Worm (Caenorhabditis elegans) whole organism, young adult: ENCODE measurements around the gene vha-3.

Experiments used
- F22D6.2 ChIP-seq: sonication (generic microtip); optimal IDR thresholded peaks from 2 replicates; lab custom pipeline; 2016; ENCODE audit warnings: mild to moderate bottlenecking, missing genetic modification characterization, missing compliant biosample characterization
- F23B12.7 ChIP-seq: sonication (generic microtip); optimal IDR thresholded peaks from 2 replicates; lab custom pipeline; 2017; ENCODE audit warnings: missing genetic modification characterization, mild to moderate bottlenecking, missing compliant biosample characterization, antibody characterized with exemption, moderate library complexity; ENCODE audit not compliant: insufficient read depth
- F49E8.2 ChIP-seq: sonication (generic microtip); optimal IDR thresholded peaks from 3 replicates; lab custom pipeline; 2017; ENCODE audit warnings: missing genetic modification characterization, mild to moderate bottlenecking, missing compliant biosample characterization, antibody characterized with exemption, moderate library complexity; ENCODE audit not compliant: insufficient read depth
- F57C9.4 ChIP-seq: sonication (generic microtip); optimal IDR thresholded peaks from 2 replicates; lab custom pipeline; 2017; ENCODE audit warnings: mild to moderate bottlenecking, missing genetic modification characterization, missing compliant biosample characterization
- K12H6.12 ChIP-seq: fragments of 200-800 bp; sonication (Bioruptor generic); optimal IDR thresholded peaks from 2 replicates; lab custom pipeline; 2018; ENCODE audit warnings: mild to moderate bottlenecking, missing genetic modification characterization, missing compliant biosample characterization
- Y56A3A.18 ChIP-seq: fragments of 200-800 bp; sonication (Bioruptor generic); IDR thresholded peaks from 2 replicates; pipeline ENCODE4 v1.3.6; 2022; ENCODE audit warnings: missing genetic modification reagents, missing genetic modification characterization, missing compliant biosample characterization
- Y79H2A.3 ChIP-seq: fragments of 200-800 bp; sonication (Bioruptor generic); conservative IDR thresholded peaks from 2 replicates; pipeline ENCODE4 v1.3.6; 2022; ENCODE audit warnings: missing genetic modification reagents, missing genetic modification characterization, missing compliant biosample characterization
- akir-1 ChIP-seq: fragments of 200-800 bp; sonication (Bioruptor generic); optimal IDR thresholded peaks from 2 replicates; lab custom pipeline; 2018; ENCODE audit warnings: mild to moderate bottlenecking, missing genetic modification characterization, moderate library complexity, missing compliant biosample characterization
- ama-1 ChIP-seq, 3 experiments: fragments of 150-350 bp in 1 of 3; sonication (generic microtip) in 2 of 3; optimal IDR thresholded peaks; 2 replicates each; lab custom pipeline; 2014 to 2018; ENCODE audit warnings: missing biosample characterization in 2 of 3, missing genetic modification characterization in 2 of 3, missing genetic modification reagents in 2 of 3
- die-1 ChIP-seq: sonication (generic microtip); optimal IDR thresholded peaks from 2 replicates; lab custom pipeline; 2016; ENCODE audit warnings: missing genotype, mild to moderate bottlenecking, missing genetic modification characterization, missing compliant biosample characterization
- egl-18 ChIP-seq: fragments of 200-800 bp; sonication (Bioruptor generic); IDR thresholded peaks from 2 replicates; pipeline ENCODE4 v1.3.6; 2022; ENCODE audit warnings: missing genetic modification reagents, missing genetic modification characterization, missing compliant biosample characterization
- egl-44 ChIP-seq: fragments of 200-800 bp; sonication (Bioruptor generic); IDR thresholded peaks from 2 replicates; pipeline ENCODE4 v1.3.6; 2022; ENCODE audit warnings: missing genetic modification reagents, missing genetic modification characterization, missing compliant biosample characterization
- hmg-20 ChIP-seq: fragments of 200-800 bp; sonication (Bioruptor generic); IDR thresholded peaks from 2 replicates; pipeline ENCODE4 v1.3.6; 2022; ENCODE audit warnings: missing genetic modification reagents, missing genetic modification characterization, missing compliant biosample characterization
- hsf-1 ChIP-seq: fragments of 200-800 bp; sonication (Bioruptor generic); IDR thresholded peaks from 2 replicates; pipeline ENCODE4 v1.3.6; 2022; ENCODE audit warnings: missing genetic modification reagents, missing genetic modification characterization, missing compliant biosample characterization
- lag-1 ChIP-seq: fragments of 200-800 bp; sonication (Bioruptor generic); IDR thresholded peaks from 2 replicates; pipeline ENCODE4 v1.3.6; 2022; ENCODE audit warnings: missing genetic modification reagents, missing genetic modification characterization, missing compliant biosample characterization
- lin-35 ChIP-seq, 3 experiments: fragments of 150-350 bp in 2 of 3; sonication (generic microtip) in 1 of 3; optimal IDR thresholded peaks; 2 replicates each; lab custom pipeline; 2014 to 2018; ENCODE audit warnings: missing biosample characterization in 3 of 3, missing genetic modification characterization in 3 of 3, missing genetic modification reagents in 3 of 3
- lin-40 ChIP-seq: sonication (generic microtip); optimal IDR thresholded peaks from 2 replicates; lab custom pipeline; 2016; ENCODE audit warnings: missing genetic modification characterization, mild to moderate bottlenecking, missing compliant biosample characterization, missing genotype, missing genetic modification reagents
- lin-54 ChIP-seq: fragments of 200-800 bp; sonication (Bioruptor generic); optimal IDR thresholded peaks from 2 replicates; lab custom pipeline; 2018; ENCODE audit warnings: mild to moderate bottlenecking, missing genetic modification characterization, missing compliant biosample characterization
- lsl-1 ChIP-seq: fragments of 200-800 bp; sonication (Bioruptor generic); optimal IDR thresholded peaks from 2 replicates; lab custom pipeline; 2018; ENCODE audit warnings: mild to moderate bottlenecking, missing genetic modification characterization, moderate library complexity, missing compliant biosample characterization
- madf-10 ChIP-seq: sonication (generic microtip); optimal IDR thresholded peaks from 2 replicates; lab custom pipeline; 2016; ENCODE audit warnings: mild to moderate bottlenecking, missing genetic modification characterization, missing compliant biosample characterization
- mcd-1 ChIP-seq: fragments of 200-800 bp; sonication (Bioruptor generic); IDR thresholded peaks from 2 replicates; pipeline ENCODE4 v1.3.6; 2022; ENCODE audit warnings: missing genetic modification reagents, missing genetic modification characterization, missing compliant biosample characterization
- mel-28 ChIP-seq: sonication (generic microtip); optimal IDR thresholded peaks from 2 replicates; lab custom pipeline; 2016; ENCODE audit warnings: borderline replicate concordance, mild to moderate bottlenecking, missing genetic modification characterization, missing compliant biosample characterization
- mxl-1 ChIP-seq: sonication (generic microtip); optimal IDR thresholded peaks from 2 replicates; lab custom pipeline; 2016; ENCODE audit warnings: missing genetic modification characterization, missing compliant biosample characterization
- nhr-120 ChIP-seq: fragments of 200-800 bp; sonication (Bioruptor generic); IDR thresholded peaks from 2 replicates; pipeline ENCODE4 v1.3.6; 2022; ENCODE audit warnings: missing genetic modification characterization, missing compliant biosample characterization
- nhr-90 ChIP-seq: sonication (generic microtip); optimal IDR thresholded peaks from 2 replicates; lab custom pipeline; 2016; ENCODE audit warnings: missing genotype, mild to moderate bottlenecking, missing genetic modification characterization, missing compliant biosample characterization
- pbrm-1 ChIP-seq: fragments of 200-800 bp; sonication (Bioruptor generic); IDR thresholded peaks from 2 replicates; pipeline ENCODE4 v1.3.6; 2022; ENCODE audit warnings: missing genetic modification reagents, missing genetic modification characterization, missing compliant biosample characterization
- rcor-1 ChIP-seq: fragments of 200-800 bp; sonication (Bioruptor generic); IDR thresholded peaks from 2 replicates; pipeline ENCODE4 v1.3.6; 2022; ENCODE audit warnings: missing genetic modification reagents, missing genetic modification characterization, missing compliant biosample characterization
- repo-1 ChIP-seq: sonication (generic microtip); optimal IDR thresholded peaks from 2 replicates; lab custom pipeline; 2017; ENCODE audit warnings: mild to moderate bottlenecking, missing genetic modification characterization, missing compliant biosample characterization
- sea-2 ChIP-seq: fragments of 200-800 bp; sonication (Bioruptor generic); IDR thresholded peaks from 2 replicates; pipeline ENCODE4 v1.3.6; 2022; ENCODE audit warnings: missing genetic modification characterization, missing compliant biosample characterization
- zfh-2 ChIP-seq: fragments of 200-800 bp; sonication (Bioruptor generic); conservative IDR thresholded peaks from 2 replicates; pipeline ENCODE4 v1.3.6; 2022; ENCODE audit warnings: missing genetic modification reagents, missing genetic modification characterization, missing compliant biosample characterization
- ztf-18 ChIP-seq: sonication (generic microtip); optimal IDR thresholded peaks from 2 replicates; lab custom pipeline; 2016; ENCODE audit warnings: missing genotype, mild to moderate bottlenecking, missing genetic modification characterization, missing compliant biosample characterization

vha-3 gene

ce11 chrIV:2315545-2315995, at the start of gene vha-3:
TSS of gene vha-3 (minus strand) at chrIV:2315945.
- TF ChIP-seq hsf-1: 0 out of 2 replicates have a peak, but pooled peaks have one; percentile 6
- peak; percentile 66 for TF ChIP-seq zfh-2 (GFP tag; lab: Robert Waterston, UW)
- TF ChIP-seq F49E8.2 (tag; lab: Kevin White, UChicago): no peak
- TF ChIP-seq mcd-1 (GFP tag; lab: Robert Waterston, UW): 0 out of 2 replicates have a peak, but pooled peaks have one; percentile 36
- 0 out of 2 replicates have a peak, but pooled peaks have one; percentile 5 for TF ChIP-seq pbrm-1 (GFP tag; lab: Robert Waterston, UW)
- TF ChIP-seq lin-54 (GFP tag; lab: Kevin White, UChicago): no peak
- no peak for TF ChIP-seq egl-44 (GFP tag; lab: Robert Waterston, UW)
- TF ChIP-seq nhr-120 (GFP tag; lab: Robert Waterston, UW): no peak

ce11 chrIV:2348862-2349321, 33.1 kb upstream of the vha-3 start, which contains the start of the genes ppgn-1 and tftc-1:
TSS of gene ppgn-1 (minus strand) at chrIV:2348912.
TSS of gene tftc-1 (plus strand) at chrIV:2349271.
- peak; percentile 52 for TF ChIP-seq lin-54 (GFP tag; lab: Kevin White, UChicago)
- peak; percentile 71 for TF ChIP-seq mcd-1 (GFP tag; lab: Robert Waterston, UW)
- TF ChIP-seq lin-35 (GFP tag; optimal IDR thresholded peaks at IDR 0.05; lab: Kevin White, UChicago): peak in 1 of 3 experiments; percentile 50
- TF ChIP-seq F23B12.7 (tag; lab: Kevin White, UChicago): peak; percentile 9
- no peak for TF ChIP-seq rcor-1 (GFP tag; lab: Robert Waterston, UW)
- 0 out of 2 replicates have a peak, but pooled peaks have one; percentile 13 for TF ChIP-seq pbrm-1 (GFP tag; lab: Robert Waterston, UW)
- TF ChIP-seq ztf-18 (tag; lab: Kevin White, UChicago): peak; percentile 92
- no peak for TF ChIP-seq egl-18 (GFP tag; lab: Robert Waterston, UW)
- TF ChIP-seq repo-1 (tag; lab: Kevin White, UChicago): peak; percentile 16
- TF ChIP-seq Y79H2A.3 (GFP tag; lab: Robert Waterston, UW): no peak
- peak; percentile 20 for TF ChIP-seq lsl-1
- TF ChIP-seq lin-40 (tag; lab: Kevin White, UChicago): peak; percentile 56
- no peak for TF ChIP-seq nhr-90 (tag; lab: Kevin White, UChicago)

DNA sequence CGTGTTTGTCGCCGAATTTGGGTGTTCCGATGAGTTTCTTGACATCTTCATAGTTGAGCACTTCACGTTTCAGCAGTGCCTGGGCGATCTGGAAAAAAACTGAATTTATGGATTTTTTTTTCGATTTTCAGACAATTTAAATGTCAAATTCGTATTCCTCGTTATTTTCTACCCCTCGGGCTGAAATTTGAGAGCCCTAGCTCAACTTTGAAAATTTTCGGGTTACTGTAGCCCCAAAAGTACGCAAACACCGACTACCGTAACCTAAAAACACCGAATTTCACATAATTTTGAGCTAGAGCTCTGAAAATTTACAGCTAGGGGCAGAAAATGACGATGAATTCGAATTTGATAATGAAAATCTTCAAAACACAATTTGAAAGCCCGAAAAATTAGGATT, 18.3 kb upstream of the vha-3 start:
- TF ChIP-seq lin-54 (GFP tag; lab: Kevin White, UChicago): no peak

DNA sequence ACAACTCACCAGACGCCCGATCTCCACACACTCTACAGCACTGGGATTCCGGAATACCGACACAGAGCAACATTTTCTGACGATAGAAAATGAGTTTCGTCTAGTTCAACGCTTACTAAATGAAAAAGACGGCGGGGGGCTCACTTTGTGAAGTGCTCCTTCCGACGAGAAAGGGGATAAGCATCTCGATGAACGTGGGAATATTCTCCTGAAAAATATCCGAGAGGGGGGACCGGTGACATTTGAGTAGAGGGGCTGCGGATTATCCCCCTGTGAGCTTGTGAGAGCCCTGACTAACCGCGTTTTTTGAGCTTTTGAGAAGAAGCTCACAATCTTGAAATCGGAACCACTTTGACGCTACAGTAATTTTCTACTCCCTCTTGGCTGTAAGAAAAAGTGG, 13.8 kb upstream of the vha-3 start, which contains the start of gene nhr-236:
Gene nhr-236 (minus strand): TSS at position 101 of the 400 bp plus-strand sequence.
- TF ChIP-seq die-1 (tag; lab: Kevin White, UChicago) (no peak), Y56A3A.18 (no peak), akir-1 (GFP tag; lab: Kevin White, UChicago) (no peak), lag-1 (GFP tag; lab: Robert Waterston, UW) (no peak), K12H6.12 (tag; lab: Kevin White, UChicago) (no peak), ztf-18 (tag; lab: Kevin White, UChicago) (no peak), hmg-20 (GFP tag; lab: Robert Waterston, UW) (no peak), pbrm-1 (GFP tag; lab: Robert Waterston, UW) (no peak), repo-1 (tag; lab: Kevin White, UChicago) (no peak), F22D6.2 (tag; lab: Kevin White, UChicago) (no peak), madf-10 (no peak), nhr-90 (tag; lab: Kevin White, UChicago) (no peak), F23B12.7 (tag; lab: Kevin White, UChicago) (no peak), mxl-1 (no peak), sea-2 (GFP tag; lab: Robert Waterston, UW) (no peak), F57C9.4 (tag; lab: Kevin White, UChicago) (no peak), ama-1 (optimal IDR thresholded peaks at IDR 0.05; lab: Kevin White, UChicago) (no peak), ama-1 (GFP tag; optimal IDR thresholded peaks at IDR 0.05; lab: Kevin White, UChicago) (no peak), mel-28 (no peak)
- TF ChIP-seq, all 124 proteins: peak for 0
